Worm (Caenorhabditis elegans): Measurements from ENCODE around the gene F32D1.7.

DNA sequence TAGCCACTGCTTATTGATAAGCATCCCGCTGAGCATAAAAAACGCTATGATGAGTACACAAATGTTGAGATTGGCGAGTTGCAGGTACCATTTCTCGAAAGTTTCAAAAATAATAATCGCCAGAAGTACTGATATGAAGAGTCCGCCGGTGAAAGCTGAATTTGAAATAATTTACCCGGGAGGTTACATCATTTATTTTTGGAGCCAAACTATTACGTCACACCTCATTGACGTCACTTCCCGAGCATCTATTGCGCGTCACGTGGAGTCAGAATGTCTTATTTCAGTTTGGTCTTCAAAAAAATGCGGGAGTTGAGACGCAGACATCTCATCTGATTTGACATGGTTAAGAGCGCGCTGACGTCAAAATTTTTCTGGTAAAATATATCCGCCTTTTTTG lies 45.2 kb downstream of the F32D1.7 start:
- no peak for TF ChIP-seq him-1 (tag; optimal IDR thresholded peaks at IDR 0.05)
- no peak for TF ChIP-seq dao-5 (tag; optimal IDR thresholded peaks at IDR 0.05)
- TF ChIP-seq W03F9.2 (tag; optimal IDR thresholded peaks at IDR 0.05) = no peak
